Worm (Caenorhabditis elegans): Measurements from ENCODE around the gene gap-2.

DNA sequence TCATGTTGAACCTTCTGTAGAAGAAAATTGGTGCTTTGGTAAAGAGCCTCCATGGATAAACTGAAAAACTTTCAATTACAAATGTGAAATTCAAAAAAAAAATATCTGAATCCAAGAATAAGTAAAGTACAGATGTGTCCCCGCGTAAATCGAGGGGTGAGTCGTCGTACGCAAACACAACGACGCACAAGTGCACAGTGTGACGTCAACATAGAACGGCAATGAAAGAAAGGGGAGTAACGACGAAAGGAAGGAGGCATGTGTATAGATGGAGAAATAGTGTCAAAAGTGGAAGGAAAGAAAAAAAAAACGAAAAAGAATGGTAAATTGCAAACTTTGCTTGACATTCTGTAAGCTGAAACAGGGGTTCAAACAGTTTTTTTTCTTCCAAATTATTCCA lies 30.8 kb upstream of the gap-2 start, which contains the start of gene memb-1:
- no peak for TF ChIP-seq ref-1 (GFP tag; conservative IDR thresholded peaks at IDR 0.05)
- no peak for TF ChIP-seq tab-1 (GFP tag; IDR thresholded peaks at IDR 0.05)
- no peak for TF ChIP-seq ztf-29 (GFP tag; IDR thresholded peaks at IDR 0.05)
- TF ChIP-seq flt-1 (GFP tag; IDR thresholded peaks at IDR 0.05): no peak
- no peak for TF ChIP-seq med-1 (GFP tag; optimal IDR thresholded peaks at IDR 0.05; ENCODE audit: insufficient read depth)
- TF ChIP-seq klf-2 (GFP tag; conservative IDR thresholded peaks at IDR 0.05): no peak
- no peak for TF ChIP-seq T22C8.4 (GFP tag; IDR thresholded peaks at IDR 0.05)
- TF ChIP-seq ztf-23 (GFP tag; IDR thresholded peaks at IDR 0.05): no peak
- TF ChIP-seq cog-1 (tag; optimal IDR thresholded peaks at IDR 0.05): peak; percentile 32

Data from whole organism, midembryonic.